Worm (Caenorhabditis elegans) whole organism, L4/young adult: ENCODE measurements around the gene F02H6.6.

Experiments used
- W03F9.2 ChIP-seq: fragments of 150-350 bp; optimal IDR thresholded peaks from 2 replicates; lab custom pipeline; 2014; ENCODE audit warnings: missing biosample characterization, missing genetic modification characterization
- dao-5 ChIP-seq: sonication (generic microtip); optimal IDR thresholded peaks from 2 replicates; lab custom pipeline; 2016; ENCODE audit warnings: missing genotype, missing genetic modification characterization, moderate library complexity, missing compliant biosample characterization
- him-1 ChIP-seq: sonication (generic microtip); optimal IDR thresholded peaks from 2 replicates; lab custom pipeline; 2016; ENCODE audit warnings: missing genotype, missing genetic modification reagents, missing genetic modification characterization, missing compliant biosample characterization

DNA sequence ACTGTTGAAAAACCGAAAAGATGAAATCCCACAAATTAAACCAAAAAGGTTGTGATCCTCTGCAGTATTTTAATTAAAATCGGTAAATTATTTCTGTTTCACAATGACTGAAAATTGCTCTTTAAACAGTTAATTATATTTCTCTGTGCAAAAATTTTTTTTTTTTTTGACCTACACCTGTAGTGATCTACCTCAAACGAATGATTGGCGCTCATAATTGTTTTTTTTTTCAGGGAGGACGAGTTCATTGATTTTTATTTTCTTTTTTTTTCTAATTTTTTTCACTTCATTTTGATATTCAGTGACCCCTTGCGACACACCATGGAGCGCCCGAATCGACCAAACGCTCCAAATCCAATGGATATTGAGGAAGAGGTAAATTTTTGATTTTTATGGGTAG is 34.5 kb downstream of the F02H6.6 start, which contains the start of gene F02H6.2:
- TF ChIP-seq him-1 (tag; lab: Kevin White, UChicago) (no peak), W03F9.2 (no peak), dao-5 (tag; lab: Kevin White, UChicago) (no peak)
